Fruit fly (Drosophila melanogaster) whole organism, embryonic: ENCODE data around the gene Gem2.

Experiments used
- Atf6 ChIP-seq: fragments of 200-800 bp; sonication (Bioruptor generic); IDR thresholded peaks from 2 replicates; pipeline ENCODE4 v1.3.6; 2022; ENCODE audit warnings: missing biosample characterization, missing genetic modification characterization
- Bdp1 ChIP-seq: fragments of 200-800 bp; sonication (Bioruptor generic); optimal IDR thresholded peaks from 3 replicates; lab custom pipeline; 2016; ENCODE audit warnings: missing biosample characterization, missing genetic modification characterization
- CG10959 ChIP-seq: fragments of 200-800 bp; sonication (Bioruptor generic); IDR thresholded peaks from 2 replicates; pipeline ENCODE4 v1.3.6; 2022; ENCODE audit warnings: missing biosample characterization, missing genetic modification characterization
- CG11093 ChIP-seq: fragments of 200-800 bp; sonication (Bioruptor generic); IDR thresholded peaks from 3 replicates; pipeline ENCODE4 v1.3.6; 2022; ENCODE audit warnings: missing biosample characterization, missing genetic modification characterization
- CG11456 ChIP-seq: fragments of 200-800 bp; sonication (Bioruptor generic); IDR thresholded peaks from 3 replicates; pipeline ENCODE4 v1.3.6; 2022; ENCODE audit warnings: missing biosample characterization, missing genetic modification characterization
- CG11504 ChIP-seq: fragments of 200-800 bp; sonication (Bioruptor generic); optimal IDR thresholded peaks from 3 replicates; lab custom pipeline; 2019; ENCODE audit warnings: missing biosample characterization, mild to moderate bottlenecking, missing genetic modification characterization, moderate library complexity
- CG1233 ChIP-seq: fragments of 200-800 bp; sonication (Bioruptor generic); optimal IDR thresholded peaks from 4 replicates; lab custom pipeline; 2018; ENCODE audit warnings: missing biosample characterization, mild to moderate bottlenecking, missing genetic modification characterization
- CG15269 ChIP-seq: fragments of 200-800 bp; sonication (Bioruptor generic); optimal IDR thresholded peaks from 2 replicates; lab custom pipeline; 2018; ENCODE audit warnings: missing biosample characterization, mild to moderate bottlenecking, missing genetic modification characterization, moderate library complexity
- CG15601 ChIP-seq: fragments of 200-800 bp; sonication (Bioruptor generic); optimal IDR thresholded peaks from 3 replicates; lab custom pipeline; 2019; ENCODE audit warnings: missing biosample characterization, mild to moderate bottlenecking, missing genetic modification characterization, moderate library complexity
- CG17361 ChIP-seq: fragments of 200-800 bp; sonication (Bioruptor generic); IDR thresholded peaks from 3 replicates; pipeline ENCODE4 v1.3.6; 2022; ENCODE audit warnings: missing biosample characterization, missing genetic modification characterization
- CG1792 ChIP-seq: fragments of 200-800 bp; sonication (Bioruptor generic); optimal IDR thresholded peaks from 2 replicates; lab custom pipeline; 2016; ENCODE audit warnings: missing biosample characterization, missing genetic modification characterization
- CG2875 ChIP-seq: fragments of 200-800 bp; sonication (Bioruptor generic); optimal IDR thresholded peaks from 2 replicates; lab custom pipeline; 2017; ENCODE audit warnings: missing biosample characterization, mild to moderate bottlenecking, missing genetic modification characterization, missing genetic modification reagents
- CG34422 ChIP-seq: fragments of 200-800 bp; sonication (Bioruptor generic); IDR thresholded peaks from 3 replicates; pipeline ENCODE4 v1.3.6; 2022; ENCODE audit warnings: missing biosample characterization, missing genetic modification characterization
- CG3995 ChIP-seq: fragments of 200-800 bp; sonication (Bioruptor generic); optimal IDR thresholded peaks from 3 replicates; lab custom pipeline; 2016; ENCODE audit warnings: missing biosample characterization, missing genetic modification characterization
- CG6175 ChIP-seq: fragments of 200-800 bp; sonication (Bioruptor generic); IDR thresholded peaks from 3 replicates; pipeline ENCODE4 v1.3.6; 2022; ENCODE audit warnings: missing biosample characterization, missing genetic modification characterization
- CG7839 ChIP-seq: fragments of 200-800 bp; sonication (Bioruptor generic); optimal IDR thresholded peaks from 3 replicates; lab custom pipeline; 2018; ENCODE audit warnings: missing biosample characterization, mild to moderate bottlenecking, missing genetic modification characterization, moderate library complexity
- CG8290 ChIP-seq, 3 experiments: fragments of 200-800 bp; sonication (Bioruptor generic); optimal IDR thresholded peaks; 2 replicates each; lab custom pipeline; 2016 to 2019; ENCODE audit warnings: missing biosample characterization in 3 of 3, missing genetic modification characterization in 3 of 3, mild to moderate bottlenecking in 2 of 3, moderate library complexity in 1 of 3
- Camta ChIP-seq: fragments of 200-800 bp; sonication (Bioruptor generic); optimal IDR thresholded peaks from 2 replicates; lab custom pipeline; 2016; ENCODE audit warnings: missing biosample characterization, missing genetic modification characterization
- Dp ChIP-seq: fragments of 200-800 bp; sonication (Bioruptor generic); optimal IDR thresholded peaks from 2 replicates; lab custom pipeline; 2018; ENCODE audit warnings: missing biosample characterization, mild to moderate bottlenecking, missing genetic modification characterization, moderate library complexity
- Ets97D ChIP-seq: fragments of 200-800 bp; sonication (Bioruptor generic); optimal IDR thresholded peaks from 3 replicates; lab custom pipeline; 2016; ENCODE audit warnings: missing biosample characterization, missing genetic modification characterization
- Fer1 ChIP-seq: fragments of 200-800 bp; sonication (Bioruptor generic); optimal IDR thresholded peaks from 2 replicates; lab custom pipeline; 2017; ENCODE audit warnings: missing biosample characterization, mild to moderate bottlenecking, missing genetic modification characterization
- Hmr ChIP-seq: fragments of 200-800 bp; sonication (Bioruptor generic); optimal IDR thresholded peaks from 3 replicates; lab custom pipeline; 2017; ENCODE audit warnings: mild to moderate bottlenecking, missing biosample characterization, missing genetic modification reagents, missing genetic modification characterization
- Lhr ChIP-seq: fragments of 200-800 bp; sonication (Bioruptor generic); optimal IDR thresholded peaks from 3 replicates; lab custom pipeline; 2017; ENCODE audit warnings: mild to moderate bottlenecking, missing biosample characterization, missing genetic modification reagents, missing genetic modification characterization
- Lpt ChIP-seq: fragments of >200 bp; optimal IDR thresholded peaks from 2 replicates; lab custom pipeline; 2018; ENCODE audit warnings: missing biosample characterization, missing genetic modification characterization
- NK7.1 ChIP-seq: fragments of 200-800 bp; sonication (Bioruptor generic); optimal IDR thresholded peaks from 3 replicates; lab custom pipeline; 2016; ENCODE audit warnings: missing biosample characterization, missing genetic modification characterization
- Poxn ChIP-seq: fragments of 200-800 bp; sonication (Bioruptor generic); IDR thresholded peaks from 2 replicates; pipeline ENCODE4 v1.3.6; 2022; ENCODE audit warnings: missing biosample characterization, missing genetic modification characterization
- Sox102F ChIP-seq: fragments of 200-800 bp; sonication (Bioruptor generic); optimal IDR thresholded peaks from 2 replicates; lab custom pipeline; 2018; ENCODE audit warnings: missing biosample characterization, mild to moderate bottlenecking, missing genetic modification characterization, moderate library complexity
- Ssrp ChIP-seq: fragments of 200-800 bp; sonication (Bioruptor generic); optimal IDR thresholded peaks from 2 replicates; lab custom pipeline; 2018; ENCODE audit warnings: missing biosample characterization, mild to moderate bottlenecking, missing genetic modification characterization, moderate library complexity
- bab2 ChIP-seq: fragments of 200-800 bp; sonication (Bioruptor generic); optimal IDR thresholded peaks from 2 replicates; lab custom pipeline; 2016; ENCODE audit warnings: missing biosample characterization, missing genetic modification characterization
- bowl ChIP-seq: fragments of 200-800 bp; sonication (Bioruptor generic); IDR thresholded peaks from 2 replicates; pipeline ENCODE4 v1.3.6; 2022; ENCODE audit warnings: missing biosample characterization, missing genetic modification characterization
- chif ChIP-seq, 2 experiments: fragments of 200-800 bp; sonication (Bioruptor generic); optimal IDR thresholded peaks; 3 replicates each; lab custom pipeline; 2016; ENCODE audit warnings: missing biosample characterization in 2 of 2, missing genetic modification characterization in 2 of 2
- chinmo ChIP-seq: fragments of 200-800 bp; sonication (Bioruptor generic); IDR thresholded peaks from 4 replicates; pipeline ENCODE4 v1.3.6; 2022; ENCODE audit warnings: missing biosample characterization, missing genetic modification characterization; ENCODE audit not compliant: partially characterized antibody
- crp ChIP-seq, 2 experiments: fragments of 200-800 bp; sonication (Bioruptor generic); optimal IDR thresholded peaks; 2 replicates in 1 of 2; 3 replicates in 1 of 2; lab custom pipeline; 2017; ENCODE audit warnings: missing biosample characterization in 2 of 2, missing genetic modification characterization in 2 of 2, mild to moderate bottlenecking in 1 of 2, moderate library complexity in 1 of 2
- emc ChIP-seq: fragments of 200-800 bp; sonication (Bioruptor generic); optimal IDR thresholded peaks from 2 replicates; lab custom pipeline; 2016; ENCODE audit warnings: missing biosample characterization, missing genetic modification characterization
- fd64A ChIP-seq: fragments of 200-800 bp; sonication (Bioruptor generic); optimal IDR thresholded peaks from 3 replicates; lab custom pipeline; 2018; ENCODE audit warnings: missing biosample characterization, mild to moderate bottlenecking, missing genetic modification characterization
- ken ChIP-seq: fragments of 200-800 bp; sonication (Bioruptor generic); IDR thresholded peaks from 3 replicates; pipeline ENCODE4 v1.3.6; 2022; ENCODE audit warnings: missing biosample characterization, missing genetic modification characterization
- lilli ChIP-seq: fragments of 200-800 bp; sonication (Bioruptor generic); optimal IDR thresholded peaks from 3 replicates; lab custom pipeline; 2016; ENCODE audit warnings: missing biosample characterization, missing genetic modification characterization
- mam ChIP-seq: fragments of 200-800 bp; sonication (Bioruptor generic); optimal IDR thresholded peaks from 3 replicates; lab custom pipeline; 2016; ENCODE audit warnings: missing biosample characterization, missing genetic modification characterization
- peb ChIP-seq: fragments of 200-800 bp; sonication (Bioruptor generic); IDR thresholded peaks from 2 replicates; pipeline ENCODE4 v1.3.6; 2022; ENCODE audit warnings: missing biosample characterization, missing genetic modification characterization
- rib ChIP-seq: fragments of 200-800 bp; sonication (Bioruptor generic); IDR thresholded peaks from 2 replicates; pipeline ENCODE4 v1.3.6; 2022; ENCODE audit warnings: missing biosample characterization, missing genetic modification characterization
- sens-2 ChIP-seq: fragments of 200-800 bp; sonication (Bioruptor generic); IDR thresholded peaks from 2 replicates; pipeline ENCODE4 v1.3.6; 2022; ENCODE audit warnings: missing biosample characterization, missing genetic modification characterization
- sob ChIP-seq: fragments of 200-800 bp; sonication (Bioruptor generic); IDR thresholded peaks from 2 replicates; pipeline ENCODE4 v1.3.6; 2022; ENCODE audit warnings: missing biosample characterization, missing genetic modification characterization
- tll ChIP-seq, 2 experiments: fragments of 200-800 bp in 1 of 2; fragments of >200 bp in 1 of 2; sonication (Bioruptor generic) in 1 of 2; optimal IDR thresholded peaks; 2 replicates each; lab custom pipeline; 2017 to 2019; ENCODE audit warnings: missing biosample characterization in 2 of 2, missing genetic modification characterization in 2 of 2, mild to moderate bottlenecking in 1 of 2, moderate library complexity in 1 of 2
- trem ChIP-seq: fragments of 200-800 bp; optimal IDR thresholded peaks from 3 replicates; lab custom pipeline; 2019; ENCODE audit warnings: missing biosample characterization, mild to moderate bottlenecking, missing genetic modification characterization, moderate library complexity
- unc-4 ChIP-seq: fragments of 200-800 bp; sonication (Bioruptor generic); IDR thresholded peaks from 2 replicates; pipeline ENCODE4 v1.3.6; 2022; ENCODE audit warnings: missing biosample characterization, missing genetic modification characterization; ENCODE audit not compliant: partially characterized antibody
- usp ChIP-seq: fragments of >200 bp; optimal IDR thresholded peaks from 2 replicates; lab custom pipeline; 2017; ENCODE audit warnings: missing biosample characterization, missing genetic modification characterization
- vnd ChIP-seq: fragments of 200-800 bp; sonication (Bioruptor generic); IDR thresholded peaks from 3 replicates; pipeline ENCODE4 v1.3.6; 2022; ENCODE audit warnings: missing biosample characterization, missing genetic modification characterization; ENCODE audit not compliant: partially characterized antibody
- wek ChIP-seq: fragments of 200-800 bp; sonication (Bioruptor generic); optimal IDR thresholded peaks from 3 replicates; lab custom pipeline; 2018; ENCODE audit warnings: missing biosample characterization, mild to moderate bottlenecking, missing genetic modification characterization, moderate library complexity

Gene Gem2

dm6 chr3L:19086364-19087200, 13.6 kb downstream of the Gem2 start, which contains the start of gene Mkp3 (continued):
- TF ChIP-seq CG17361 (GFP tag; lab: Robert Waterston, UW) (peak; percentile 87; the same call in 2 of the 3 replicates), usp (no peak), CG7839 (tag; lab: Kevin White, UChicago) (peak; percentile 94), CG15269 (tag; lab: Kevin White, UChicago) (peak; percentile 93), Dp (GFP tag; lab: Kevin White, UChicago) (no peak), CG11456 (GFP tag; lab: Robert Waterston, UW) (peak; percentile 88), vnd (GFP tag; lab: Robert Waterston, UW) (no peak), chinmo (GFP tag; lab: Robert Waterston, UW) (peak; percentile 82; the same call in 2 of the 4 replicates), Lpt (GFP tag; lab: Kevin White, UChicago) (no peak), peb (GFP tag; lab: Robert Waterston, UW) (peak; percentile 77; the same call in 1 of the 2 replicates), CG15601 (peak; percentile 85), CG6175 (peak; percentile 82), Poxn (GFP tag; lab: Robert Waterston, UW) (peak; percentile 65), unc-4 (GFP tag; lab: Robert Waterston, UW) (0 out of 2 replicates have a peak, but pooled peaks have one; percentile 3), CG8290 (GFP tag; optimal IDR thresholded peaks at IDR 0.05; lab: Kevin White, UChicago) (no peak), CG8290 (tag; optimal IDR thresholded peaks at IDR 0.05; lab: Kevin White, UChicago) (peak in 1 of 2 experiments; percentile 59), Sox102F (peak; percentile 87), Lhr (peak; percentile 48), lilli (GFP tag; lab: Kevin White, UChicago) (peak; percentile 68), Ssrp (peak; percentile 79), CG11093 (GFP tag; lab: Robert Waterston, UW) (peak; percentile 83), CG34422 (GFP tag; lab: Robert Waterston, UW) (peak; percentile 91), crp (GFP tag; optimal IDR thresholded peaks at IDR 0.05; lab: Kevin White, UChicago) (peak in 1 of 2 experiments; percentile 37), Bdp1 (no peak), NK7.1 (GFP tag; lab: Kevin White, UChicago) (no peak), Ets97D (GFP tag; lab: Kevin White, UChicago) (no peak), bowl (GFP tag; lab: Robert Waterston, UW) (peak; percentile 61), CG1233 (GFP tag; lab: Kevin White, UChicago) (peak; percentile 84), emc (no peak), chif (GFP tag; optimal IDR thresholded peaks at IDR 0.05; lab: Kevin White, UChicago) (no peak), CG10959 (GFP tag; lab: Robert Waterston, UW) (peak; percentile 51), Atf6 (GFP tag; lab: Robert Waterston, UW) (peak; percentile 95), rib (GFP tag; lab: Robert Waterston, UW) (no peak; the same call in 1 of the 2 replicates), mam (GFP tag; lab: Kevin White, UChicago) (peak; percentile 31), CG11504 (tag; lab: Kevin White, UChicago) (peak; percentile 91), fd64A (no peak), Camta (GFP tag; lab: Kevin White, UChicago) (no peak), sob (GFP tag; lab: Robert Waterston, UW) (peak; percentile 90), Hmr (GFP tag; lab: Kevin White, UChicago) (peak; percentile 97), CG1792 (GFP tag; lab: Kevin White, UChicago) (no peak), trem (peak; percentile 79), tll (GFP tag; optimal IDR thresholded peaks at IDR 0.05; lab: Kevin White, UChicago) (no peak), wek (peak; percentile 12), Fer1 (GFP tag; lab: Kevin White, UChicago) (peak; percentile 97), CG3995 (GFP tag; lab: Kevin White, UChicago) (peak; percentile 55), bab2 (GFP tag; lab: Kevin White, UChicago) (no peak), CG2875 (GFP tag; lab: Kevin White, UChicago) (peak; percentile 58), sens-2 (GFP tag; lab: Robert Waterston, UW) (no peak), ken (peak; percentile 80)
